Fruit fly (Drosophila melanogaster) whole organism, wandering third instar larva: ENCODE data around the gene CG17721.

Experiments used
- Abd-B ChIP-seq: fragments of >200 bp; optimal IDR thresholded peaks from 2 replicates; lab custom pipeline; 2017; ENCODE audit warnings: missing biosample characterization, missing genetic modification characterization
- Hr83 ChIP-seq: fragments of 200-300 bp; sonication (Bioruptor generic); optimal IDR thresholded peaks from 2 replicates; lab custom pipeline; 2016; ENCODE audit warnings: missing biosample characterization, mild to moderate bottlenecking, missing genetic modification characterization, moderate library complexity; ENCODE audit not compliant: poor library complexity, severe bottlenecking
- Myc ChIP-seq: fragments of >200 bp; optimal IDR thresholded peaks from 2 replicates; lab custom pipeline; 2017
- OdsH ChIP-seq: fragments of 200-800 bp; sonication (Bioruptor generic); optimal IDR thresholded peaks from 2 replicates; lab custom pipeline; 2016; ENCODE audit warnings: missing biosample characterization, mild to moderate bottlenecking, missing genetic modification characterization
- Sp1 ChIP-seq: fragments of 200-800 bp; sonication (Bioruptor generic); optimal IDR thresholded peaks from 3 replicates; lab custom pipeline; 2019; ENCODE audit warnings: missing biosample characterization, mild to moderate bottlenecking, missing genetic modification characterization, moderate library complexity
- br ChIP-seq: fragments of 200-800 bp; sonication (Bioruptor generic); optimal IDR thresholded peaks from 2 replicates; lab custom pipeline; 2016; ENCODE audit warnings: missing biosample characterization, missing genetic modification characterization
- dl ChIP-seq, 2 experiments: fragments of 175-275, 200-275 bp in 1 of 2; fragments of 200-275 bp in 1 of 2; sonication (Bioruptor generic); optimal IDR thresholded peaks; lab custom pipeline; 2018; ENCODE audit warnings: mild to moderate bottlenecking in 2 of 2, missing biosample characterization in 2 of 2, missing genetic modification characterization in 2 of 2, moderate library complexity in 2 of 2; ENCODE audit not compliant: partially characterized antibody in 2 of 2, insufficient read depth in 1 of 2
- fru ChIP-seq: fragments of 200-800 bp; sonication (Bioruptor generic); optimal IDR thresholded peaks from 3 replicates; lab custom pipeline; 2016; ENCODE audit warnings: missing biosample characterization, mild to moderate bottlenecking, missing genetic modification characterization
- jim ChIP-seq: fragments of 175-275, 200-325 bp; sonication (Bioruptor generic); optimal IDR thresholded peaks from 2 replicates; lab custom pipeline; 2016; ENCODE audit warnings: missing biosample characterization, mild to moderate bottlenecking, missing genetic modification characterization
- pan ChIP-seq: fragments of >200 bp; optimal IDR thresholded peaks from 2 replicates; lab custom pipeline; 2017
- psq ChIP-seq: fragments of 200-800 bp; sonication (Bioruptor generic); optimal IDR thresholded peaks from 3 replicates; lab custom pipeline; 2017; ENCODE audit warnings: missing biosample characterization, mild to moderate bottlenecking, missing genetic modification characterization, moderate library complexity
- tai ChIP-seq: sonication (Bioruptor generic); optimal IDR thresholded peaks from 2 replicates; lab custom pipeline; 2016; ENCODE audit warnings: missing biosample characterization, missing genetic modification characterization
- woc ChIP-seq: sonication (Bioruptor generic); optimal IDR thresholded peaks from 2 replicates; lab custom pipeline; 2016; ENCODE audit warnings: missing biosample characterization, mild to moderate bottlenecking, missing genetic modification characterization

DNA sequence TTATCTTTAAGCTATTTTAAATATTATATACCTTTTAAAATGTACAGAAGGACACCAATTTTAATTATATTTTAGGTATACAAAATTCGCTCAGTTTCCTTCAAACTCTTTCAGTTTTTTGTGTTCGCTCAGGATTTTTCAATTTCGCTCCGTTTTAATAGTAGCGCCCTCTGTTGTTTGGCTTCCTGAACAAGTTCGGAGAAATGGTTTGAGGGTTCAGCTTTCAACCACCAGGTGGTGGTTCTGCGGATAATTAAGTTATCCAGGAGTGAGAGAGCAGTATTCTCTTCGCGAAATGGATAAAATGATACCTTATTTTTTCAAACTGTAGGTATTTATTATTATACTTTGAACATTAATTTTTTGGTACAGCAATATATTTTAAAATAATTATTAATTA lies 34.1 kb downstream of the CG17721 start:
- no peak for TF ChIP-seq Abd-B
- no peak for TF ChIP-seq psq
- no peak for TF ChIP-seq Hr83 (GFP tag; lab: Kevin White, UChicago)
- no peak for TF ChIP-seq jim (GFP tag; lab: Kevin White, UChicago)
- peak; percentile 7 for TF ChIP-seq fru (GFP tag; lab: Kevin White, UChicago)
- TF ChIP-seq woc = no peak
- no peak for TF ChIP-seq Myc (lab: Kevin White, UChicago)
- peak; percentile 2 for TF ChIP-seq br (GFP tag; lab: Kevin White, UChicago)
- TF ChIP-seq pan (lab: Kevin White, UChicago) = no peak
- no peak for TF ChIP-seq OdsH (GFP tag; lab: Kevin White, UChicago)
- TF ChIP-seq dl (GFP tag; optimal IDR thresholded peaks at IDR 0.05; lab: Kevin White, UChicago; ENCODE audit: insufficient read depth in 1 of 2, partially characterized antibody in 2 of 2) = no peak
- no peak for TF ChIP-seq tai
- peak; percentile 17 for TF ChIP-seq Sp1
